Fruit fly (Drosophila melanogaster): ENCODE data around the gene PIG-H.
"Not testable (repeated sequence)": the region's sequence is repeated elsewhere in the genome, so short reads cannot be mapped to it uniquely, and the experiment has no call there.

dm6 chr3R:8048867-8049266 lies 49.2 kb downstream of the PIG-H start, which contains the start of gene CG43618:
- TF ChIP-seq lola (GFP tag; optimal IDR thresholded peaks at IDR 0.05); gsb-n (tag; optimal IDR thresholded peaks at IDR 0.05); CG2875 (GFP tag; optimal IDR thresholded peaks at IDR 0.05); BtbVII (GFP tag; optimal IDR thresholded peaks at IDR 0.05); Adf1 (GFP tag; IDR thresholded peaks at IDR 0.05); CG17361 (GFP tag; IDR thresholded peaks at IDR 0.05); Xrp1 (GFP tag; IDR thresholded peaks at IDR 0.05): not testable (repeated sequence)

Measured in whole organism, embryonic.